Fruit fly (Drosophila melanogaster): ENCODE results near the gene CG31917.

CG31917 gene

dm6 chr2L:4999389-5000032 lies 11.1 kb downstream of the CG31917 start (continued):
- no peak for TF ChIP-seq CG3838 (GFP tag; optimal IDR thresholded peaks at IDR 0.05)
- TF ChIP-seq CG8924 (tag; optimal IDR thresholded peaks at IDR 0.05), result peak; percentile 42
- TF ChIP-seq CG14441 (GFP tag; IDR thresholded peaks at IDR 0.05), result peak; percentile 78
- peak; percentile 17 for TF ChIP-seq oc (tag; optimal IDR thresholded peaks at IDR 0.05)
- TF ChIP-seq CG16779 (GFP tag; IDR thresholded peaks at IDR 0.05), result 0 out of 2 replicates have a peak, but pooled peaks have one; percentile 63
- TF ChIP-seq ab (GFP tag; optimal IDR thresholded peaks at IDR 0.05), result no peak
- TF ChIP-seq CG31441 (GFP tag; IDR thresholded peaks at IDR 0.05), result peak; percentile 54; the same call in 1 of the 2 replicates
- TF ChIP-seq B-H1 (GFP tag; IDR thresholded peaks at IDR 0.05), result peak; percentile 69
- peak; percentile 63 for TF ChIP-seq H2.0 (GFP tag; IDR thresholded peaks at IDR 0.05)
- peak; percentile 73 for TF ChIP-seq Xrp1 (GFP tag; IDR thresholded peaks at IDR 0.05)
- TF ChIP-seq CG12104 (GFP tag; optimal IDR thresholded peaks at IDR 0.05), result peak; percentile 39
- no peak for TF ChIP-seq CrebB (tag; optimal IDR thresholded peaks at IDR 0.05)
- TF ChIP-seq CG2116 (GFP tag; optimal IDR thresholded peaks at IDR 0.05), result no peak
- peak; percentile 41 for TF ChIP-seq Mad (GFP tag; optimal IDR thresholded peaks at IDR 0.05)
- peak; percentile 78 for TF ChIP-seq CG18599 (GFP tag; optimal IDR thresholded peaks at IDR 0.05)
- TF ChIP-seq phol (tag; optimal IDR thresholded peaks at IDR 0.05), result peak; percentile 74
- peak; percentile 1 for TF ChIP-seq Nf-YC (tag; optimal IDR thresholded peaks at IDR 0.05)
- TF ChIP-seq Dll (GFP tag; IDR thresholded peaks at IDR 0.05; ENCODE audit: partially characterized antibody), result no peak
- TF ChIP-seq CG2678 (tag; optimal IDR thresholded peaks at IDR 0.05), result peak; percentile 77
- peak; percentile 52 for TF ChIP-seq Side (GFP tag; optimal IDR thresholded peaks at IDR 0.05)
- TF ChIP-seq CG17912 (GFP tag; optimal IDR thresholded peaks at IDR 0.05), result no peak
- TF ChIP-seq CG4730 (GFP tag; IDR thresholded peaks at IDR 0.05), result peak; percentile 49; the same call in 1 of the 2 replicates
- TF ChIP-seq CG15073 (GFP tag; optimal IDR thresholded peaks at IDR 0.05), result peak; percentile 30
- TF ChIP-seq CG9609 (GFP tag; optimal IDR thresholded peaks at IDR 0.05), result peak; percentile 28
- TF ChIP-seq CG8388 (GFP tag; optimal IDR thresholded peaks at IDR 0.05), result peak; percentile 51
- peak; percentile 48 for TF ChIP-seq CG18619 (GFP tag; optimal IDR thresholded peaks at IDR 0.05)
- peak; percentile 70; the same call in 1 of the 2 replicates for TF ChIP-seq ranshi (GFP tag; IDR thresholded peaks at IDR 0.05)

dm6 chr2L:4998571-4999191 lies 12.0 kb downstream of the CG31917 start:
- no peak for TF ChIP-seq unpg (GFP tag; optimal IDR thresholded peaks at IDR 0.05)
- no peak for TF ChIP-seq ATbp (GFP tag; optimal IDR thresholded peaks at IDR 0.05)
- no peak for TF ChIP-seq amos (GFP tag; IDR thresholded peaks at IDR 0.05; ENCODE audit: partially characterized antibody)
- no peak for TF ChIP-seq CG11085 (GFP tag; IDR thresholded peaks at IDR 0.05)
- no peak for TF ChIP-seq Hsf (GFP tag; optimal IDR thresholded peaks at IDR 0.05)
- no peak for TF ChIP-seq CG17829 (tag; optimal IDR thresholded peaks at IDR 0.05)
- TF ChIP-seq D19A (tag; optimal IDR thresholded peaks at IDR 0.05), result peak; percentile 86
- no peak for TF ChIP-seq pum (GFP tag; optimal IDR thresholded peaks at IDR 0.05)
- no peak for TF ChIP-seq Hmr (GFP tag; optimal IDR thresholded peaks at IDR 0.05)
- TF ChIP-seq sd (tag; optimal IDR thresholded peaks at IDR 0.05), result peak; percentile 63
- TF ChIP-seq pfk (GFP tag; optimal IDR thresholded peaks at IDR 0.05), result no peak
- no peak for TF ChIP-seq luna (GFP tag; optimal IDR thresholded peaks at IDR 0.05)
- no peak for TF ChIP-seq dati (GFP tag; IDR thresholded peaks at IDR 0.05)
- peak in 1 of 2 experiments; percentile 37 for TF ChIP-seq eve (GFP tag; optimal IDR thresholded peaks at IDR 0.05)
- no peak for TF ChIP-seq pzg (GFP tag; optimal IDR thresholded peaks at IDR 0.05)
- TF ChIP-seq Kr (GFP tag; optimal IDR thresholded peaks at IDR 0.05), result no peak
- no peak for TF ChIP-seq Dek (tag; optimal IDR thresholded peaks at IDR 0.05)
- TF ChIP-seq tio (GFP tag; optimal IDR thresholded peaks at IDR 0.05), result no peak
- TF ChIP-seq seq (GFP tag; IDR thresholded peaks at IDR 0.05), result no peak
- no peak for TF ChIP-seq Doc3 (GFP tag; IDR thresholded peaks at IDR 0.05; ENCODE audit: partially characterized antibody)
- TF ChIP-seq exex (tag; optimal IDR thresholded peaks at IDR 0.05), result peak; percentile 95
- TF ChIP-seq PHDP (tag; optimal IDR thresholded peaks at IDR 0.05), result no peak

All from whole organism, embryonic.